Worm (Caenorhabditis elegans) whole organism, L2 larva: ENCODE results near the gene rcq-5.
A peak's percentile ranks its signal among the peaks of the same experiment; 100 is the strongest.

Experiments
- F13H6.1 ChIP-seq: sonication (generic microtip); optimal IDR thresholded peaks from 2 replicates; lab custom pipeline; 2016; ENCODE audit warnings: missing genetic modification characterization, missing compliant biosample characterization
- R02D3.7 ChIP-seq: fragments of 150-350 bp; optimal IDR thresholded peaks from 2 replicates; lab custom pipeline; 2014; ENCODE audit warnings: missing biosample characterization, missing genetic modification characterization
- Y55F3AM.14 ChIP-seq: fragments of 200-800 bp; sonication (Bioruptor generic); optimal IDR thresholded peaks from 2 replicates; lab custom pipeline; 2018; ENCODE audit warnings: mild to moderate bottlenecking, missing genetic modification characterization, missing compliant biosample characterization
- ZK546.5 ChIP-seq: sonication (generic microtip); optimal IDR thresholded peaks from 2 replicates; lab custom pipeline; 2017; ENCODE audit warnings: missing biosample characterization, missing genetic modification characterization
- alr-1 ChIP-seq: fragments of 150-350 bp; optimal IDR thresholded peaks from 2 replicates; lab custom pipeline; 2014; ENCODE audit warnings: missing biosample characterization, missing genetic modification characterization
- aly-2 ChIP-seq: fragments of 150-350 bp; optimal IDR thresholded peaks from 2 replicates; lab custom pipeline; 2014; ENCODE audit warnings: missing biosample characterization, missing genetic modification characterization
- blmp-1 ChIP-seq: sonication (generic microtip); optimal IDR thresholded peaks from 2 replicates; lab custom pipeline; 2017; ENCODE audit warnings: missing genetic modification characterization, mild to moderate bottlenecking, missing compliant biosample characterization, antibody characterized with exemption, moderate library complexity; ENCODE audit not compliant: insufficient read depth
- ceh-16 ChIP-seq: fragments of 150-350 bp; optimal IDR thresholded peaks from 2 replicates; lab custom pipeline; 2014; ENCODE audit warnings: missing biosample characterization, missing genetic modification characterization
- ceh-82 ChIP-seq: fragments of 150-350 bp; optimal IDR thresholded peaks from 2 replicates; lab custom pipeline; 2014; ENCODE audit warnings: missing biosample characterization, missing genetic modification characterization
- crh-2 ChIP-seq: sonication (generic microtip); optimal IDR thresholded peaks from 2 replicates; lab custom pipeline; 2017; ENCODE audit warnings: missing biosample characterization, missing genetic modification characterization
- dmd-4 ChIP-seq: sonication (generic microtip); optimal IDR thresholded peaks from 2 replicates; lab custom pipeline; 2017; ENCODE audit warnings: missing biosample characterization, missing genetic modification characterization
- egl-27 ChIP-seq: sonication (generic microtip); optimal IDR thresholded peaks from 3 replicates; lab custom pipeline; 2017; ENCODE audit warnings: missing biosample characterization, missing genetic modification reagents, missing genetic modification characterization
- elt-1 ChIP-seq: fragments of 150-350 bp; optimal IDR thresholded peaks from 2 replicates; lab custom pipeline; 2014; ENCODE audit warnings: missing biosample characterization, missing genetic modification characterization
- fos-1 ChIP-seq: fragments of 150-350 bp; optimal IDR thresholded peaks from 2 replicates; lab custom pipeline; 2014; ENCODE audit warnings: missing biosample characterization, missing genetic modification characterization
- gmeb-1 ChIP-seq: fragments of 150-350 bp; optimal IDR thresholded peaks from 2 replicates; lab custom pipeline; 2014; ENCODE audit warnings: missing biosample characterization, missing genetic modification characterization
- lin-11 ChIP-seq: fragments of 150-350 bp; sonication (generic microtip); optimal IDR thresholded peaks from 2 replicates; lab custom pipeline; 2014; ENCODE audit warnings: missing biosample characterization, missing genetic modification characterization, inconsistent platforms, mixed read lengths
- lin-13 ChIP-seq: fragments of 150-350 bp; optimal IDR thresholded peaks from 2 replicates; lab custom pipeline; 2014; ENCODE audit warnings: missing biosample characterization, missing genetic modification reagents, missing genetic modification characterization
- lsy-2 ChIP-seq, 2 experiments: fragments of 150-350 bp in 1 of 2; sonication (generic microtip) in 1 of 2; optimal IDR thresholded peaks; 2 replicates each; lab custom pipeline; 2014 to 2017; ENCODE audit warnings: missing biosample characterization in 2 of 2, missing genetic modification characterization in 2 of 2
- mab-5 ChIP-seq: fragments of 150-350 bp; optimal IDR thresholded peaks from 2 replicates; lab custom pipeline; 2014; ENCODE audit warnings: missing biosample characterization, missing genetic modification characterization
- mbf-1 ChIP-seq: sonication (generic microtip); optimal IDR thresholded peaks from 2 replicates; lab custom pipeline; 2017; ENCODE audit warnings: missing biosample characterization, missing genetic modification characterization
- nhr-10 ChIP-seq: sonication (generic microtip); optimal IDR thresholded peaks from 2 replicates; lab custom pipeline; 2017; ENCODE audit warnings: missing biosample characterization, missing genetic modification characterization
- nhr-11 ChIP-seq: fragments of 150-350 bp; optimal IDR thresholded peaks from 2 replicates; lab custom pipeline; 2014; ENCODE audit warnings: missing biosample characterization, missing genetic modification characterization
- nhr-12 ChIP-seq: fragments of 150-350 bp; optimal IDR thresholded peaks from 2 replicates; lab custom pipeline; 2014; ENCODE audit warnings: missing biosample characterization, missing genetic modification characterization
- nhr-129 ChIP-seq: fragments of 150-350 bp; optimal IDR thresholded peaks from 2 replicates; lab custom pipeline; 2014; ENCODE audit warnings: missing biosample characterization, missing genetic modification characterization
- nhr-21 ChIP-seq: fragments of 150-350 bp; optimal IDR thresholded peaks from 2 replicates; lab custom pipeline; 2014; ENCODE audit warnings: missing biosample characterization, missing genetic modification characterization
- nhr-237 ChIP-seq: fragments of 150-350 bp; optimal IDR thresholded peaks from 2 replicates; lab custom pipeline; 2014; ENCODE audit warnings: missing biosample characterization, missing genetic modification characterization
- nhr-25 ChIP-seq: fragments of 150-350 bp; sonication (generic microtip); optimal IDR thresholded peaks from 3 replicates; lab custom pipeline; 2014; ENCODE audit warnings: missing biosample characterization, missing genetic modification characterization
- nhr-6 ChIP-seq: fragments of 150-350 bp; optimal IDR thresholded peaks from 2 replicates; lab custom pipeline; 2014; ENCODE audit warnings: missing biosample characterization, missing genetic modification characterization
- nhr-77 ChIP-seq: fragments of 150-350 bp; optimal IDR thresholded peaks from 2 replicates; lab custom pipeline; 2014; ENCODE audit warnings: missing biosample characterization, missing genetic modification characterization
- peb-1 ChIP-seq: fragments of 150-350 bp; optimal IDR thresholded peaks from 2 replicates; lab custom pipeline; 2014; ENCODE audit warnings: missing biosample characterization, missing genetic modification characterization
- sem-4 ChIP-seq: fragments of 150-350 bp; optimal IDR thresholded peaks from 2 replicates; lab custom pipeline; 2014; ENCODE audit warnings: missing biosample characterization, missing genetic modification reagents, missing genetic modification characterization
- skn-1 ChIP-seq: sonication (generic microtip); optimal IDR thresholded peaks from 2 replicates; lab custom pipeline; 2017; ENCODE audit warnings: missing biosample characterization, missing genetic modification characterization
- sma-3 ChIP-seq: sonication (generic microtip); optimal IDR thresholded peaks from 2 replicates; lab custom pipeline; 2016; ENCODE audit warnings: missing genetic modification reagents, missing genetic modification characterization, missing compliant biosample characterization
- sma-9 ChIP-seq, 2 experiments: fragments of 150-350 bp in 1 of 2; sonication (generic microtip) in 1 of 2; optimal IDR thresholded peaks; 2 replicates each; lab custom pipeline; 2014 to 2016; ENCODE audit warnings: missing genetic modification characterization in 2 of 2, mild to moderate bottlenecking in 1 of 2, missing biosample characterization in 1 of 2, missing compliant biosample characterization in 1 of 2, missing genetic modification reagents in 1 of 2, moderate library complexity in 1 of 2
- snpc-4 ChIP-seq: fragments of 150-350 bp; optimal IDR thresholded peaks from 2 replicates; lab custom pipeline; 2014; ENCODE audit warnings: missing biosample characterization, missing genetic modification characterization
- unc-39 ChIP-seq: fragments of 150-350 bp; optimal IDR thresholded peaks from 2 replicates; lab custom pipeline; 2014; ENCODE audit warnings: missing biosample characterization, missing genetic modification characterization
- unc-55 ChIP-seq: fragments of 150-350 bp; sonication (generic microtip); optimal IDR thresholded peaks from 3 replicates; lab custom pipeline; 2014; ENCODE audit warnings: missing biosample characterization, missing genetic modification reagents, missing genetic modification characterization
- unc-62 ChIP-seq: fragments of 150-350 bp; optimal IDR thresholded peaks from 2 replicates; lab custom pipeline; 2014; ENCODE audit warnings: missing biosample characterization, missing genetic modification reagents, missing genetic modification characterization
- zag-1 ChIP-seq: fragments of 150-350 bp; optimal IDR thresholded peaks from 2 replicates; lab custom pipeline; 2014; ENCODE audit warnings: missing biosample characterization, missing genetic modification characterization
- ztf-4 ChIP-seq: fragments of 150-350 bp; optimal IDR thresholded peaks from 2 replicates; lab custom pipeline; 2014; ENCODE audit warnings: missing biosample characterization, missing genetic modification characterization

The rcq-5 gene

ce11 chrIII:4015382-4015986 lies 42.3 kb downstream of the rcq-5 start:
- TF ChIP-seq egl-27 (peak; percentile 19), lin-13 (GFP tag; lab: Kevin White, UChicago) (no peak), unc-39 (tag; lab: Kevin White, UChicago) (no peak), R02D3.7 (tag; lab: Kevin White, UChicago) (no peak), lsy-2 (tag; optimal IDR thresholded peaks at IDR 0.05; lab: Kevin White, UChicago) (peak in 1 of 2 experiments; percentile 43), sma-9 (GFP tag; optimal IDR thresholded peaks at IDR 0.05; lab: Kevin White, UChicago) (no peak), sma-9 (tag; optimal IDR thresholded peaks at IDR 0.05; lab: Kevin White, UChicago) (no peak), Y55F3AM.14 (GFP tag; lab: Kevin White, UChicago) (no peak), nhr-25 (tag; lab: Kevin White, UChicago) (peak; percentile 70), ceh-82 (tag; lab: Kevin White, UChicago) (no peak), nhr-237 (tag; lab: Kevin White, UChicago) (peak; percentile 33), ZK546.5 (no peak), skn-1 (no peak), nhr-12 (peak; percentile 67), nhr-21 (tag; lab: Kevin White, UChicago) (peak; percentile 27), crh-2 (tag; lab: Kevin White, UChicago) (no peak), snpc-4 (tag; lab: Kevin White, UChicago) (no peak), ztf-4 (tag; lab: Kevin White, UChicago) (no peak), unc-55 (peak; percentile 11), elt-1 (no peak), nhr-77 (tag; lab: Kevin White, UChicago) (no peak), sma-3 (GFP tag; lab: Kevin White, UChicago) (peak; percentile 26), nhr-11 (tag; lab: Kevin White, UChicago) (no peak), aly-2 (peak; percentile 46), dmd-4 (no peak)

- TF ChIP-seq ceh-16 (tag; lab: Kevin White, UChicago) (no peak), peb-1 (tag; lab: Kevin White, UChicago) (no peak)
- TF ChIP-seq, all 48 proteins: peak for 0
These were observed 44.7 kb downstream of the rcq-5 start for ce11 chrIII:4013061-4013460.

ce11 chrIII:4012036-4012435 lies 45.7 kb downstream of the rcq-5 start, which contains the start of gene C36E8.4:
C36E8.4 (plus strand) TSS chrIII:4012336.
- TF ChIP-seq lin-13 (GFP tag; lab: Kevin White, UChicago) (no peak), ceh-16 (tag; lab: Kevin White, UChicago) (no peak), nhr-10 (no peak), gmeb-1 (tag; lab: Kevin White, UChicago) (no peak), zag-1 (tag; lab: Kevin White, UChicago) (no peak), sem-4 (tag; lab: Kevin White, UChicago) (no peak), nhr-12 (no peak), snpc-4 (tag; lab: Kevin White, UChicago) (no peak), mbf-1 (tag; lab: Kevin White, UChicago) (no peak), ztf-4 (tag; lab: Kevin White, UChicago) (no peak), nhr-25 (tag; lab: Kevin White, UChicago) (no peak), F13H6.1 (no peak), unc-62 (no peak), lin-11 (tag; lab: Kevin White, UChicago) (no peak), peb-1 (tag; lab: Kevin White, UChicago) (no peak), nhr-11 (tag; lab: Kevin White, UChicago) (no peak)

- TF ChIP-seq Y55F3AM.14 (GFP tag; lab: Kevin White, UChicago) (no peak), fos-1 (tag; lab: Kevin White, UChicago) (peak; percentile 84)
These were observed 46.8 kb downstream of the rcq-5 start for ce11 chrIII:4010987-4011386.

ce11 chrIII:4010168-4010567 lies 47.6 kb downstream of the rcq-5 start:
- no peak for TF ChIP-seq mbf-1 (tag; lab: Kevin White, UChicago)
- no peak for TF ChIP-seq ceh-82 (tag; lab: Kevin White, UChicago)
- no peak for TF ChIP-seq sem-4 (tag; lab: Kevin White, UChicago)
- peak; percentile 13 for TF ChIP-seq nhr-129 (tag; lab: Kevin White, UChicago)
- TF ChIP-seq egl-27 = peak; percentile 13
- no peak for TF ChIP-seq lin-13 (GFP tag; lab: Kevin White, UChicago)
- TF ChIP-seq mab-5 (tag; lab: Kevin White, UChicago) = no peak
- TF ChIP-seq lsy-2 (tag; optimal IDR thresholded peaks at IDR 0.05; lab: Kevin White, UChicago) = peak in 1 of 2 experiments; percentile 43
- no peak for TF ChIP-seq nhr-6 (tag; lab: Kevin White, UChicago)
- TF ChIP-seq peb-1 (tag; lab: Kevin White, UChicago) = no peak
- TF ChIP-seq ceh-16 (tag; lab: Kevin White, UChicago) = peak; percentile 37
- peak; percentile 5 for TF ChIP-seq sma-3 (GFP tag; lab: Kevin White, UChicago)
- TF ChIP-seq alr-1 (tag; lab: Kevin White, UChicago) = no peak
- no peak for TF ChIP-seq unc-62
- TF ChIP-seq unc-55 = no peak
- peak; percentile 7 for TF ChIP-seq nhr-25 (tag; lab: Kevin White, UChicago)
- TF ChIP-seq lin-11 (tag; lab: Kevin White, UChicago) = no peak
- no peak for TF ChIP-seq blmp-1
- peak; percentile 7 for TF ChIP-seq fos-1 (tag; lab: Kevin White, UChicago)
- TF ChIP-seq, all 48 proteins: peak for 7
